Worm (Caenorhabditis elegans): ENCODE data around the gene sna-3.

The sna-3 gene

ce11 chrIII:6166634-6167033 lies 39.4 kb downstream of the sna-3 start:
- TF ChIP-seq aha-1 (tag) (peak; percentile 92), unc-62 (GFP tag; optimal IDR thresholded peaks at IDR 0.05 in 1 of 2) (peak in 1 of 2 experiments; percentile 63), unc-62 (tag; optimal IDR thresholded peaks at IDR 0.05) (no peak), nhr-28 (tag; optimal IDR thresholded peaks at IDR 0.05) (no peak)

DNA sequence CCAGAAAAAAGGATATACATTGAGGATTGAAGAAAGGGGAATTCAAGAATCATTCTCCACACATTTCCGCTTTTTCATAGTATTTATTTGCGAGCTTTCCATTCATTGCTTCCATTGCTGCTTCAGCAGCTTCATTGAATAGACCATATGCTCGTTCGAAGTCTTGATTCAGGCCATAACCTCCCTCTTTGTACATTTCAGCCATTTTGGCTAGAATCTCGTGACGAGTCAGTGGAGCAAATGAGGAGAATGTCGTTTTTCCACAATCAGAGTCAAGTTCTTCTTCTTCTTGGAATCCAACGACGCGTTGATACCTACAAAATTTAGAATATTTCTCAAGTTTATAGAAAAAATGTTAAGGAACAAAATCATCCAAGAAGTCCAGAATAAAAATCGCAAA lies 40.8 kb downstream of the sna-3 start:
- no peak for TF ChIP-seq set-16 (GFP tag; IDR thresholded peaks at IDR 0.05)
- TF ChIP-seq Y75B8A.6 (GFP tag; IDR thresholded peaks at IDR 0.05), result peak; percentile 63; the same call in 1 of the 2 replicates
- no peak for TF ChIP-seq nhr-11 (tag; optimal IDR thresholded peaks at IDR 0.05)
- TF ChIP-seq aha-1 (tag), result peak; percentile 19
- TF ChIP-seq zag-1 (tag; optimal IDR thresholded peaks at IDR 0.05), result no peak
- TF ChIP-seq lim-7 (GFP tag; IDR thresholded peaks at IDR 0.05), result no peak
- no peak for TF ChIP-seq Y5F2A.4 (GFP tag; optimal IDR thresholded peaks at IDR 0.05)
- TF ChIP-seq sdz-12 (GFP tag; optimal IDR thresholded peaks at IDR 0.05), result peak; percentile 51
- no peak for TF ChIP-seq D1046.2 (GFP tag; IDR thresholded peaks at IDR 0.05)
- no peak for TF ChIP-seq hmg-1.1 (GFP tag; IDR thresholded peaks at IDR 0.05)
- TF ChIP-seq zfp-2 (tag; optimal IDR thresholded peaks at IDR 0.05), result no peak
- TF ChIP-seq unc-130 (GFP tag; optimal IDR thresholded peaks at IDR 0.05), result no peak
- TF ChIP-seq nhr-6 (tag; optimal IDR thresholded peaks at IDR 0.05), result no peak
- 0 out of 2 replicates have a peak, but pooled peaks have one; percentile 38 for TF ChIP-seq arid-1 (GFP tag; conservative IDR thresholded peaks at IDR 0.05)
- TF ChIP-seq Y48G9A.11 (GFP tag; IDR thresholded peaks at IDR 0.05), result no peak
- no peak for TF ChIP-seq pha-4 (GFP tag; IDR thresholded peaks at IDR 0.05)
- TF ChIP-seq pha-4 (tag; optimal IDR thresholded peaks at IDR 0.05), result no peak

DNA sequence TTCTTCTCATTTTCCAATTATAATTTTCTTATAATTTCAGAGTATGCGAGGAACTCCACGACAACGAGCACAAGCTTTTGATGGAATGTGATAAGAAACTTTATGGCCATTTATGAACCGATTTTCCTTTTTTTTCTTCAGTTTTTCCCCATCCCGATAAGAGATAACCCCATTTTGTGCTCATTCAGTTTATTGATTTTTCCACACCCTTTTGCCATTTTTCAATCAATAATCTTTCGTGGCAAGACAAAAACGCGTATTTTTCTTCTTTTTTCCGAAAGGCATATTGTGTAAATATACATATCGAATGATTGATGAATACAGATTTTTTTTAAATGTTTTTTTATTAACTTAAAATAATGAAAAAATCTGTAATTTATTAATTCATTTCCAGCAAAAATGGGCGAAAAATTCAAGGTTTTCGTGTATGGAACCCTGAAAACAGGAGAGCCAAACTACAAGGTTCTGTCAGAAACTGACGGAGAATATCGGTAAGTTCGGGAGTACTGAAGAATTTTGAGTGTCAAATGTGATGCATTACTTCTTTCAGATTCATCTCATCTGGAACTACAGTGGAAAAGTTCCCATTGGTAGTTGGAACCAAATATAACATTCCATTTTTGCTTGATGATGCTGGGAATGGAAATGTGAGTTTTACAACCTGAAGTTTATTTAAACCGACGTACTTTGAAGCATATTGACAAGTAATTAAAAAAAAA lies 41.6 kb downstream of the sna-3 start, which contains the start of gene F42A10.9:
TSS of gene F42A10.9 (plus strand) at position 321 of the 719 bp plus-strand sequence.
- TF ChIP-seq T20F7.1 (GFP tag; optimal IDR thresholded peaks at IDR 0.05) (no peak), nhr-42 (GFP tag; IDR thresholded peaks at IDR 0.05) (no peak), lin-38 (GFP tag; IDR thresholded peaks at IDR 0.05) (0 out of 2 replicates have a peak, but pooled peaks have one; percentile 38), mxl-3 (GFP tag; optimal IDR thresholded peaks at IDR 0.05) (peak; percentile 20), ztf-7 (tag; optimal IDR thresholded peaks at IDR 0.05) (no peak), F44E2.7 (GFP tag; IDR thresholded peaks at IDR 0.05) (no peak), ces-1 (GFP tag; optimal IDR thresholded peaks at IDR 0.05) (no peak), dpl-1 (GFP tag; optimal IDR thresholded peaks at IDR 0.05) (no peak), mep-1 (tag; optimal IDR thresholded peaks at IDR 0.05) (peak; percentile 66), unc-62 (GFP tag; optimal IDR thresholded peaks at IDR 0.05 in 1 of 2) (no peak), unc-62 (tag; optimal IDR thresholded peaks at IDR 0.05) (no peak), hlh-30 (tag; optimal IDR thresholded peaks at IDR 0.05; ENCODE audit: insufficient read depth) (peak; percentile 2), zip-2 (tag; optimal IDR thresholded peaks at IDR 0.05) (no peak), dve-1 (tag; optimal IDR thresholded peaks at IDR 0.05; ENCODE audit: insufficient read depth) (peak; percentile 68), dmd-6 (GFP tag; IDR thresholded peaks at IDR 0.05) (no peak), nhr-25 (tag; optimal IDR thresholded peaks at IDR 0.05; ENCODE audit: borderline replicate concordance, insufficient read depth) (no peak), nhr-28 (tag; optimal IDR thresholded peaks at IDR 0.05) (peak; percentile 5), saeg-2 (GFP tag; IDR thresholded peaks at IDR 0.05) (no peak), php-3 (GFP tag; IDR thresholded peaks at IDR 0.05) (peak; percentile 47; the same call in 1 of the 2 replicates), nhr-10 (tag; optimal IDR thresholded peaks at IDR 0.05) (no peak), ceh-32 (tag; optimal IDR thresholded peaks at IDR 0.05; ENCODE audit: poor library complexity) (no peak), lsy-2 (tag; optimal IDR thresholded peaks at IDR 0.05) (peak in 1 of 2 experiments; percentile 52), snpc-4 (tag; optimal IDR thresholded peaks at IDR 0.05) (no peak), skn-1 (tag; optimal IDR thresholded peaks at IDR 0.05) (no peak), daf-12 (tag; optimal IDR thresholded peaks at IDR 0.05) (no peak), tra-1 (GFP tag; IDR thresholded peaks at IDR 0.05) (no peak), F37D6.2 (tag; optimal IDR thresholded peaks at IDR 0.05) (no peak), ctbp-1 (GFP tag; IDR thresholded peaks at IDR 0.05) (no peak), ceh-28 (tag; optimal IDR thresholded peaks at IDR 0.05) (peak; percentile 57), arid-1 (GFP tag; conservative IDR thresholded peaks at IDR 0.05) (0 out of 2 replicates have a peak, but pooled peaks have one; percentile 26), mes-2 (tag; optimal IDR thresholded peaks at IDR 0.05; ENCODE audit: poor library complexity, severe bottlenecking) (peak; percentile 28)

All from whole organism, L4 larva.